Worm (Caenorhabditis elegans): ENCODE results near the gene lin-12.

DNA sequence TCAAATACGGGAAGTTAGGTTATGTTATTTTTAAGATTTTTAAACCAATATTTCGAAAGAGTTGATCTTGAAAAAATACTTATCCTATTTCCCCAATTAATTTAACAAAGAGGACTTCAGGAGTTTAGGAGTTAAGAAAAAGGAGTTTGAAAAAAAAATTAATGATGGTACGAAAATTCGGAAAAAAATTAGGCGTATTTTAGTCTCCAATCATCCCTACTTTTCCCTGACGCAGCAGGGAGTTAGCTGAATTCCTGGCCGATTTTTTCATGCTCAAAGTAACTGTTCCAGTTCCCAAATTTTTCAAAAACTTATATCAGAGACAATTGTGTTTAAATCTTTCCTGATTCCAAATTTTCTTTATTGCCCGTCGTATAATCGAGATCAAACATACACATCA lies 47.7 kb downstream of the lin-12 start:
- TF ChIP-seq nhr-12 (tag; optimal IDR thresholded peaks at IDR 0.05) (no peak), ama-1 (optimal IDR thresholded peaks at IDR 0.05) (no peak), skn-1 (tag; optimal IDR thresholded peaks at IDR 0.05) (no peak), nhr-77 (tag; optimal IDR thresholded peaks at IDR 0.05) (no peak), aly-2 (tag; optimal IDR thresholded peaks at IDR 0.05) (no peak), elt-3 (tag; optimal IDR thresholded peaks at IDR 0.05) (no peak), unc-62 (GFP tag; optimal IDR thresholded peaks at IDR 0.05) (no peak), fos-1 (tag; optimal IDR thresholded peaks at IDR 0.05) (no peak), snpc-4 (tag; optimal IDR thresholded peaks at IDR 0.05) (no peak), nhr-25 (tag; optimal IDR thresholded peaks at IDR 0.05) (no peak), nhr-237 (tag; optimal IDR thresholded peaks at IDR 0.05) (no peak)
